Worm (Caenorhabditis elegans): ENCODE measurements around the gene vhl-1.

Gene vhl-1

DNA sequence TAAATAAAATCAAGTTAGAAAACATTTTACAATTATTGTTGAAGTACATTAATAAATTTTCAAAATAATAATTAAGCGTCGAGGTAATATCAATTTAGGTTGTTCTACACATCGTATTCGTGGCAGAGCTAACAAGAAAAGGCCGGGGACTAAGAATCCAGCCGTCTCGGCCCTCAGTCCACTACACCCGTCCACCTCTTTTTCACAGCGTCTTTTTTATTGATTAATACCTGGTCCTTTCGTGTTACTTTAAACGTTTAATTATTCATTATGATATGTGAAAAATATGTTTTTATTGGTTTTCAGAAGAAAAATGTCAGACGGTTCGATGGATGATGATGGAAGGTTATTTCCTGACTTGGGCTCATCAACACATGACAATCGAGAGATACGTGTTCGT is at the start of gene vhl-1:
TSS of gene vhl-1 (plus strand) at position 301 of the 400 bp plus-strand sequence.
- TF ChIP-seq aly-2 (tag; optimal IDR thresholded peaks at IDR 0.05): no peak
- no peak for TF ChIP-seq ztf-4 (tag; optimal IDR thresholded peaks at IDR 0.05)
- TF ChIP-seq daf-12 (tag; optimal IDR thresholded peaks at IDR 0.05): no peak
- no peak for TF ChIP-seq egl-27 (tag; optimal IDR thresholded peaks at IDR 0.05)
- no peak for TF ChIP-seq R02D3.7 (tag; optimal IDR thresholded peaks at IDR 0.05)
- no peak for TF ChIP-seq mdl-1 (tag; optimal IDR thresholded peaks at IDR 0.05)
- no peak for TF ChIP-seq elt-1 (tag; optimal IDR thresholded peaks at IDR 0.05)
- no peak for TF ChIP-seq skn-1 (tag; optimal IDR thresholded peaks at IDR 0.05)
- TF ChIP-seq jun-1 (tag; optimal IDR thresholded peaks at IDR 0.05): no peak
- no peak for TF ChIP-seq snpc-4 (tag; optimal IDR thresholded peaks at IDR 0.05)
- TF ChIP-seq nhr-237 (tag; optimal IDR thresholded peaks at IDR 0.05): no peak
- TF ChIP-seq nhr-12 (tag; optimal IDR thresholded peaks at IDR 0.05): no peak
- TF ChIP-seq nhr-67 (tag; optimal IDR thresholded peaks at IDR 0.05): no peak
- TF ChIP-seq nhr-43 (tag; optimal IDR thresholded peaks at IDR 0.05; ENCODE audit: poor library complexity, severe bottlenecking): no peak
- no peak for TF ChIP-seq unc-39 (tag; optimal IDR thresholded peaks at IDR 0.05)
- TF ChIP-seq nhr-25 (tag; optimal IDR thresholded peaks at IDR 0.05): no peak
- TF ChIP-seq ceh-82 (tag; optimal IDR thresholded peaks at IDR 0.05): no peak
- no peak for TF ChIP-seq nhr-23 (tag; optimal IDR thresholded peaks at IDR 0.05)
- TF ChIP-seq nhr-11 (tag; optimal IDR thresholded peaks at IDR 0.05): no peak
- TF ChIP-seq nfya-1 (tag; optimal IDR thresholded peaks at IDR 0.05; ENCODE audit: insufficient read depth): no peak

ce11 chrX:11262319-11263074 is 44.7 kb upstream of the vhl-1 start, which contains the start of gene C03A3.2:
Gene C03A3.2 (plus strand): TSS chrX:11262848.
- no peak for TF ChIP-seq eor-1 (tag; optimal IDR thresholded peaks at IDR 0.05)
- no peak for TF ChIP-seq fkh-2 (tag; optimal IDR thresholded peaks at IDR 0.05)
- no peak for TF ChIP-seq fos-1 (tag; optimal IDR thresholded peaks at IDR 0.05)
- no peak for TF ChIP-seq nhr-11 (tag; optimal IDR thresholded peaks at IDR 0.05)
- TF ChIP-seq nhr-76 (tag; optimal IDR thresholded peaks at IDR 0.05): no peak
- TF ChIP-seq ceh-16 (tag; optimal IDR thresholded peaks at IDR 0.05): no peak
- TF ChIP-seq skn-1 (tag; optimal IDR thresholded peaks at IDR 0.05): no peak
- TF ChIP-seq ama-1 (optimal IDR thresholded peaks at IDR 0.05): no peak
- TF ChIP-seq egl-27 (tag; optimal IDR thresholded peaks at IDR 0.05): peak; percentile 23
- TF ChIP-seq nhr-12 (tag; optimal IDR thresholded peaks at IDR 0.05): no peak
- TF ChIP-seq lin-15B (tag; optimal IDR thresholded peaks at IDR 0.05): peak; percentile 78
- peak; percentile 98 for TF ChIP-seq lin-39 (tag; optimal IDR thresholded peaks at IDR 0.05)
- TF ChIP-seq elt-1 (tag; optimal IDR thresholded peaks at IDR 0.05): peak; percentile 42
- TF ChIP-seq nhr-43 (tag; optimal IDR thresholded peaks at IDR 0.05; ENCODE audit: poor library complexity, severe bottlenecking): no peak
- TF ChIP-seq zag-1 (tag; optimal IDR thresholded peaks at IDR 0.05): no peak
- no peak for TF ChIP-seq mml-1 (tag; optimal IDR thresholded peaks at IDR 0.05)
- TF ChIP-seq egl-5 (tag; optimal IDR thresholded peaks at IDR 0.05): peak; percentile 95
- TF ChIP-seq unc-62 (GFP tag; optimal IDR thresholded peaks at IDR 0.05): no peak
- peak; percentile 17 for TF ChIP-seq fkh-10 (GFP tag; optimal IDR thresholded peaks at IDR 0.05)
- peak; percentile 83 for TF ChIP-seq nhr-25 (tag; optimal IDR thresholded peaks at IDR 0.05)
- no peak for TF ChIP-seq daf-12 (tag; optimal IDR thresholded peaks at IDR 0.05)
- TF ChIP-seq nhr-67 (tag; optimal IDR thresholded peaks at IDR 0.05): no peak
- TF ChIP-seq unc-39 (tag; optimal IDR thresholded peaks at IDR 0.05): no peak
- peak; percentile 88 for TF ChIP-seq nfya-1 (tag; optimal IDR thresholded peaks at IDR 0.05; ENCODE audit: insufficient read depth)
- TF ChIP-seq elt-3 (tag; optimal IDR thresholded peaks at IDR 0.05): no peak
- TF ChIP-seq snpc-4 (tag; optimal IDR thresholded peaks at IDR 0.05): peak; percentile 5
- no peak for TF ChIP-seq nhr-237 (tag; optimal IDR thresholded peaks at IDR 0.05)
- TF ChIP-seq sea-2 (GFP tag; optimal IDR thresholded peaks at IDR 0.05): no peak
- TF ChIP-seq elt-2 (tag; optimal IDR thresholded peaks at IDR 0.05): peak; percentile 43
- no peak for TF ChIP-seq lsy-12 (tag; optimal IDR thresholded peaks at IDR 0.05)
- TF ChIP-seq ceh-28 (tag; optimal IDR thresholded peaks at IDR 0.05): no peak
- TF ChIP-seq pqm-1 (tag; optimal IDR thresholded peaks at IDR 0.05): peak; percentile 85
- TF ChIP-seq hmg-11 (tag; optimal IDR thresholded peaks at IDR 0.05): peak; percentile 84
- peak; percentile 19 for TF ChIP-seq tbx-2 (tag; optimal IDR thresholded peaks at IDR 0.05)
- TF ChIP-seq ceh-82 (tag; optimal IDR thresholded peaks at IDR 0.05): no peak
- TF ChIP-seq jun-1 (tag; optimal IDR thresholded peaks at IDR 0.05): no peak
- no peak for TF ChIP-seq ztf-11 (tag; optimal IDR thresholded peaks at IDR 0.05)
- peak; percentile 54 for TF ChIP-seq nhr-23 (tag; optimal IDR thresholded peaks at IDR 0.05)
- peak; percentile 43 for TF ChIP-seq pha-4 (tag; optimal IDR thresholded peaks at IDR 0.05)

All from whole organism, L3 larva.